Fruit fly (Drosophila melanogaster): ENCODE results near the gene ko.
A peak's percentile ranks its signal among the peaks of the same experiment; 100 is the strongest.

ko gene

dm6 chr3L:21175531-21176271 lies 44.7 kb upstream of the ko start (continued):
- peak; percentile 97 for TF ChIP-seq CG9797 (GFP tag; optimal IDR thresholded peaks at IDR 0.05)
- no peak for TF ChIP-seq nau (GFP tag; optimal IDR thresholded peaks at IDR 0.05)
- TF ChIP-seq D19B (GFP tag; optimal IDR thresholded peaks at IDR 0.05), result no peak
- 0 out of 2 replicates have a peak, but pooled peaks have one; percentile 33 for TF ChIP-seq sna (GFP tag; IDR thresholded peaks at IDR 0.05; ENCODE audit: partially characterized antibody)
- TF ChIP-seq BEAF-32 (GFP tag; optimal IDR thresholded peaks at IDR 0.05), result peak; percentile 70
- TF ChIP-seq CG16779 (GFP tag; IDR thresholded peaks at IDR 0.05), result no peak
- TF ChIP-seq cg (GFP tag; optimal IDR thresholded peaks at IDR 0.05), result no peak
- TF ChIP-seq vnd (GFP tag; IDR thresholded peaks at IDR 0.05; ENCODE audit: partially characterized antibody), result 0 out of 3 replicates have a peak, but pooled peaks have one; percentile 29
- peak; percentile 27 for TF ChIP-seq sug (tag; optimal IDR thresholded peaks at IDR 0.05)
- 0 out of 2 replicates have a peak, but pooled peaks have one; percentile 20 for TF ChIP-seq inv (GFP tag; IDR thresholded peaks at IDR 0.05; ENCODE audit: partially characterized antibody)
- peak; percentile 32 for TF ChIP-seq CG12391 (tag; optimal IDR thresholded peaks at IDR 0.05)
- peak; percentile 28 for TF ChIP-seq CTCF (GFP tag; optimal IDR thresholded peaks at IDR 0.05)
- no peak for TF ChIP-seq CG31388 (GFP tag; optimal IDR thresholded peaks at IDR 0.05)
- TF ChIP-seq sisA (GFP tag; IDR thresholded peaks at IDR 0.05), result no peak
- no peak for TF ChIP-seq CG9609 (GFP tag; optimal IDR thresholded peaks at IDR 0.05)
- TF ChIP-seq tna (GFP tag; IDR thresholded peaks at IDR 0.05; ENCODE audit: partially characterized antibody), result peak; percentile 13; the same call in 1 of the 2 replicates
- no peak for TF ChIP-seq CG13123 (GFP tag; optimal IDR thresholded peaks at IDR 0.05)
- TF ChIP-seq MBD-R2 (GFP tag; IDR thresholded peaks at IDR 0.05), result peak; percentile 50; the same call in 1 of the 2 replicates
- TF ChIP-seq CG14667 (GFP tag; IDR thresholded peaks at IDR 0.05), result no peak
- peak; percentile 24 for TF ChIP-seq CHES-1-like (GFP tag; optimal IDR thresholded peaks at IDR 0.05)
- peak; percentile 10 for TF ChIP-seq CG7928 (GFP tag; optimal IDR thresholded peaks at IDR 0.05)
- TF ChIP-seq so (GFP tag; IDR thresholded peaks at IDR 0.05), result no peak
- TF ChIP-seq gcm2 (GFP tag; optimal IDR thresholded peaks at IDR 0.05), result no peak
- TF ChIP-seq ap (GFP tag; IDR thresholded peaks at IDR 0.05), result no peak
- no peak for TF ChIP-seq Neu2 (GFP tag; optimal IDR thresholded peaks at IDR 0.05; ENCODE audit: borderline replicate concordance)
- no peak for TF ChIP-seq Lpt (GFP tag; optimal IDR thresholded peaks at IDR 0.05)
- peak; percentile 26 for TF ChIP-seq jumu (GFP tag; optimal IDR thresholded peaks at IDR 0.05)
- peak; percentile 35; the same call in 1 of the 2 replicates for TF ChIP-seq Adf1 (GFP tag; IDR thresholded peaks at IDR 0.05)
- TF ChIP-seq CG10147 (GFP tag; optimal IDR thresholded peaks at IDR 0.05), result peak; percentile 6
- peak; percentile 11 for TF ChIP-seq Mad (GFP tag; optimal IDR thresholded peaks at IDR 0.05)
- TF ChIP-seq CG14710 (tag; optimal IDR thresholded peaks at IDR 0.05), result peak; percentile 65
- no peak for TF ChIP-seq mirr (GFP tag; optimal IDR thresholded peaks at IDR 0.05)
- TF ChIP-seq ci (GFP tag; IDR thresholded peaks at IDR 0.05), result 0 out of 3 replicates have a peak, but pooled peaks have one; percentile 50
- no peak for TF ChIP-seq CG10274 (GFP tag; optimal IDR thresholded peaks at IDR 0.05)
- TF ChIP-seq Taf1 (GFP tag; IDR thresholded peaks at IDR 0.05), result no peak
- TF ChIP-seq PHDP (tag; optimal IDR thresholded peaks at IDR 0.05), result no peak
- TF ChIP-seq CrebB (tag; optimal IDR thresholded peaks at IDR 0.05), result no peak
- no peak for TF ChIP-seq stwl (tag; optimal IDR thresholded peaks at IDR 0.05)
- TF ChIP-seq Hmr (GFP tag; optimal IDR thresholded peaks at IDR 0.05), result peak; percentile 39
- peak in 1 of 2 experiments; percentile 42 for TF ChIP-seq Pdp1 (GFP tag; optimal IDR thresholded peaks at IDR 0.05)
- no peak for TF ChIP-seq crol (GFP tag; IDR thresholded peaks at IDR 0.05)
- peak; percentile 39 for TF ChIP-seq CoRest (tag; optimal IDR thresholded peaks at IDR 0.05)
- TF ChIP-seq chn (GFP tag; optimal IDR thresholded peaks at IDR 0.05), result peak; percentile 45
- peak; percentile 76 for TF ChIP-seq CG32772 (GFP tag; IDR thresholded peaks at IDR 0.05)
- TF ChIP-seq nmo (GFP tag; optimal IDR thresholded peaks at IDR 0.05), result peak; percentile 67
- TF ChIP-seq NFAT (GFP tag; IDR thresholded peaks at IDR 0.05), result no peak
- TF ChIP-seq CG33213 (GFP tag; optimal IDR thresholded peaks at IDR 0.05), result peak; percentile 39
- no peak for TF ChIP-seq CG34376 (GFP tag; optimal IDR thresholded peaks at IDR 0.05)
- peak; percentile 77 for TF ChIP-seq trem (tag; optimal IDR thresholded peaks at IDR 0.05)
